Worm (Caenorhabditis elegans): ENCODE results near the gene F08F1.4.

ce11 chrX:8460958-8461357 is 47.7 kb downstream of the F08F1.4 start:
- no peak for TF ChIP-seq ama-1 (optimal IDR thresholded peaks at IDR 0.05)
- no peak for TF ChIP-seq tbx-37 (GFP tag; conservative IDR thresholded peaks at IDR 0.05)
- TF ChIP-seq B0310.2 (tag; optimal IDR thresholded peaks at IDR 0.05): no peak
- no peak for TF ChIP-seq ets-7 (tag; optimal IDR thresholded peaks at IDR 0.05)
- no peak for TF ChIP-seq tra-4 (tag; optimal IDR thresholded peaks at IDR 0.05)
- TF ChIP-seq scrt-1 (GFP tag; IDR thresholded peaks at IDR 0.05): no peak
- TF ChIP-seq sea-1 (GFP tag; conservative IDR thresholded peaks at IDR 0.05): no peak
- no peak for TF ChIP-seq pes-1 (GFP tag; IDR thresholded peaks at IDR 0.05)
- TF ChIP-seq flt-1 (GFP tag; IDR thresholded peaks at IDR 0.05): no peak
- TF ChIP-seq hmg-4 (GFP tag; optimal IDR thresholded peaks at IDR 0.05): no peak
- no peak for TF ChIP-seq aly-1 (tag; optimal IDR thresholded peaks at IDR 0.05)

All from whole organism, early embryonic.